Fruit fly (Drosophila melanogaster) whole organism, embryonic: Measurements from ENCODE around the gene CG31777.

Experiments
- Aef1 ChIP-seq: fragments of 200-800 bp; sonication (Bioruptor generic); IDR thresholded peaks from 3 replicates; pipeline ENCODE4 v1.3.6; 2022; ENCODE audit warnings: missing biosample characterization, missing genetic modification characterization
- BEAF-32 ChIP-seq: fragments of 200-800 bp; sonication (Bioruptor generic); optimal IDR thresholded peaks from 3 replicates; lab custom pipeline; 2017; ENCODE audit warnings: missing biosample characterization, missing genetic modification characterization, mild to moderate bottlenecking, moderate library complexity, missing genetic modification reagents
- CG10366 ChIP-seq: fragments of 200-800 bp; sonication (Bioruptor generic); IDR thresholded peaks from 2 replicates; pipeline ENCODE4 v1.3.6; 2022; ENCODE audit warnings: missing biosample characterization, missing genetic modification characterization
- CG10959 ChIP-seq: fragments of 200-800 bp; sonication (Bioruptor generic); IDR thresholded peaks from 2 replicates; pipeline ENCODE4 v1.3.6; 2022; ENCODE audit warnings: missing biosample characterization, missing genetic modification characterization
- CG10979 ChIP-seq: fragments of 200-800 bp; sonication (Bioruptor generic); optimal IDR thresholded peaks from 2 replicates; lab custom pipeline; 2018; ENCODE audit warnings: missing biosample characterization, mild to moderate bottlenecking, missing genetic modification characterization, moderate library complexity
- CG12659 ChIP-seq: fragments of 200-800 bp; sonication (Bioruptor generic); optimal IDR thresholded peaks from 3 replicates; lab custom pipeline; 2017; ENCODE audit warnings: mild to moderate bottlenecking, missing biosample characterization, missing genetic modification reagents, missing genetic modification characterization
- CG12942 ChIP-seq: fragments of 200-800 bp; sonication (Bioruptor generic); optimal IDR thresholded peaks from 3 replicates; lab custom pipeline; 2016; ENCODE audit warnings: missing biosample characterization, missing genetic modification characterization
- CG13424 ChIP-seq: fragments of 200-800 bp; sonication (Bioruptor generic); optimal IDR thresholded peaks from 2 replicates; lab custom pipeline; 2019; ENCODE audit warnings: missing biosample characterization, mild to moderate bottlenecking, missing genetic modification characterization, moderate library complexity
- CG14667 ChIP-seq: fragments of 200-800 bp; sonication (Bioruptor generic); IDR thresholded peaks from 2 replicates; pipeline ENCODE4 v1.3.6; 2022; ENCODE audit warnings: missing biosample characterization, missing genetic modification characterization
- CG14965 ChIP-seq: fragments of 200-800 bp; sonication (Bioruptor generic); optimal IDR thresholded peaks from 2 replicates; lab custom pipeline; 2016; ENCODE audit warnings: missing biosample characterization, missing genetic modification characterization, borderline replicate concordance
- CG15011 ChIP-seq: fragments of 200-800 bp; sonication (Bioruptor generic); optimal IDR thresholded peaks from 3 replicates; lab custom pipeline; 2018; ENCODE audit warnings: missing biosample characterization, mild to moderate bottlenecking, missing genetic modification characterization
- CG15269 ChIP-seq: fragments of 200-800 bp; sonication (Bioruptor generic); optimal IDR thresholded peaks from 2 replicates; lab custom pipeline; 2018; ENCODE audit warnings: missing biosample characterization, mild to moderate bottlenecking, missing genetic modification characterization, moderate library complexity
- CG17359 ChIP-seq: fragments of 200-800 bp; sonication (Bioruptor generic); optimal IDR thresholded peaks from 3 replicates; lab custom pipeline; 2018; ENCODE audit warnings: missing biosample characterization, mild to moderate bottlenecking, missing genetic modification characterization, moderate library complexity
- CG18619 ChIP-seq: fragments of 200-800 bp; sonication (Bioruptor generic); optimal IDR thresholded peaks from 3 replicates; lab custom pipeline; 2017; ENCODE audit warnings: missing biosample characterization, mild to moderate bottlenecking, missing genetic modification characterization
- CG32767 ChIP-seq: fragments of 200-800 bp; sonication (Bioruptor generic); IDR thresholded peaks from 2 replicates; pipeline ENCODE4 v1.3.6; 2022; ENCODE audit warnings: missing biosample characterization, missing genetic modification characterization
- CG42726 ChIP-seq: fragments of 200-800 bp; sonication (Bioruptor generic); IDR thresholded peaks from 2 replicates; pipeline ENCODE4 v1.3.6; 2022; ENCODE audit warnings: missing biosample characterization, missing genetic modification characterization; ENCODE audit not compliant: partially characterized antibody
- CG5245 ChIP-seq: fragments of 200-800 bp; sonication (Bioruptor generic); optimal IDR thresholded peaks from 3 replicates; lab custom pipeline; 2016; ENCODE audit warnings: missing biosample characterization, missing genetic modification characterization
- CG8478 ChIP-seq: fragments of >200 bp; optimal IDR thresholded peaks from 2 replicates; lab custom pipeline; 2018
- D ChIP-seq, 2 experiments: fragments of 200-800 bp in 1 of 2; fragments of >200 bp in 1 of 2; sonication (Bioruptor generic) in 1 of 2; optimal IDR thresholded peaks; 2 replicates in 1 of 2; 3 replicates in 1 of 2; lab custom pipeline; 2017; ENCODE audit warnings: mild to moderate bottlenecking in 1 of 2, missing biosample characterization in 1 of 2, missing genetic modification characterization in 1 of 2, missing genetic modification reagents in 1 of 2
- D19B ChIP-seq: fragments of 200-800 bp; sonication (Bioruptor generic); optimal IDR thresholded peaks from 2 replicates; lab custom pipeline; 2017; ENCODE audit warnings: missing biosample characterization, mild to moderate bottlenecking, missing genetic modification characterization
- Dbx ChIP-seq: fragments of 200-800 bp; sonication (Bioruptor generic); IDR thresholded peaks from 3 replicates; pipeline ENCODE4 v1.3.6; 2022; ENCODE audit warnings: missing biosample characterization, missing genetic modification characterization
- Dfd ChIP-seq, 2 experiments: fragments of >200 bp; optimal IDR thresholded peaks; 2 replicates each; lab custom pipeline; 2017; ENCODE audit warnings: missing biosample characterization in 2 of 2, missing genetic modification characterization in 2 of 2
- Elba2 ChIP-seq: fragments of 200-800 bp; sonication (Bioruptor generic); optimal IDR thresholded peaks from 3 replicates; lab custom pipeline; 2016; ENCODE audit warnings: missing biosample characterization, missing genetic modification characterization
- Fer2 ChIP-seq: fragments of 200-800 bp; sonication (Bioruptor generic); optimal IDR thresholded peaks from 2 replicates; lab custom pipeline; 2018; ENCODE audit warnings: missing biosample characterization, mild to moderate bottlenecking, missing genetic modification characterization, moderate library complexity
- Fer3 ChIP-seq: fragments of 200-800 bp; sonication (Bioruptor generic); optimal IDR thresholded peaks from 2 replicates; lab custom pipeline; 2018; ENCODE audit warnings: missing biosample characterization, mild to moderate bottlenecking, missing genetic modification characterization, moderate library complexity
- Hey ChIP-seq: fragments of 200-800 bp; sonication (Bioruptor generic); optimal IDR thresholded peaks from 3 replicates; lab custom pipeline; 2018; ENCODE audit warnings: missing biosample characterization, mild to moderate bottlenecking, missing genetic modification characterization
- Kr ChIP-seq: fragments of 200-800 bp; sonication (Bioruptor generic); optimal IDR thresholded peaks from 2 replicates; lab custom pipeline; 2017; ENCODE audit warnings: missing biosample characterization, mild to moderate bottlenecking, missing genetic modification characterization
- Lpt ChIP-seq: fragments of >200 bp; optimal IDR thresholded peaks from 2 replicates; lab custom pipeline; 2018; ENCODE audit warnings: missing biosample characterization, missing genetic modification characterization
- Meics ChIP-seq: fragments of 200-800 bp; sonication (Bioruptor generic); optimal IDR thresholded peaks from 2 replicates; lab custom pipeline; 2017; ENCODE audit warnings: missing biosample characterization, mild to moderate bottlenecking, missing genetic modification characterization
- Oaz ChIP-seq: fragments of 200-800 bp; sonication (Bioruptor generic); IDR thresholded peaks from 2 replicates; pipeline ENCODE4 v1.3.6; 2022; ENCODE audit warnings: missing biosample characterization, missing genetic modification characterization
- Poxn ChIP-seq: fragments of 200-800 bp; sonication (Bioruptor generic); IDR thresholded peaks from 2 replicates; pipeline ENCODE4 v1.3.6; 2022; ENCODE audit warnings: missing biosample characterization, missing genetic modification characterization
- Sry-β ChIP-seq: fragments of 200-800 bp; sonication (Bioruptor generic); optimal IDR thresholded peaks from 2 replicates; lab custom pipeline; 2018; ENCODE audit warnings: missing biosample characterization, mild to moderate bottlenecking, missing genetic modification characterization, moderate library complexity
- Ssrp ChIP-seq: fragments of 200-800 bp; sonication (Bioruptor generic); optimal IDR thresholded peaks from 2 replicates; lab custom pipeline; 2018; ENCODE audit warnings: missing biosample characterization, mild to moderate bottlenecking, missing genetic modification characterization, moderate library complexity
- Tbp ChIP-seq: fragments of >200 bp; optimal IDR thresholded peaks from 2 replicates; lab custom pipeline; 2018; ENCODE audit warnings: missing biosample characterization, missing genetic modification characterization
- YL-1 ChIP-seq: fragments of 200-800 bp; sonication (Bioruptor generic); optimal IDR thresholded peaks from 3 replicates; lab custom pipeline; 2017; ENCODE audit warnings: missing biosample characterization, mild to moderate bottlenecking, missing genetic modification characterization
- aop ChIP-seq: fragments of 200-800 bp; sonication (Bioruptor generic); IDR thresholded peaks from 2 replicates; pipeline ENCODE4 v1.3.6; 2022; ENCODE audit warnings: missing biosample characterization, missing genetic modification characterization
- ase ChIP-seq: fragments of 200-800 bp; sonication (Bioruptor generic); IDR thresholded peaks from 3 replicates; pipeline ENCODE4 v1.3.6; 2022; ENCODE audit warnings: missing biosample characterization, missing genetic modification characterization
- bcd ChIP-seq: fragments of 200-800 bp; sonication (Bioruptor generic); optimal IDR thresholded peaks from 2 replicates; lab custom pipeline; 2017; ENCODE audit warnings: missing biosample characterization, mild to moderate bottlenecking, missing genetic modification characterization
- br ChIP-seq: fragments of >200 bp; optimal IDR thresholded peaks from 2 replicates; lab custom pipeline; 2017
- dati ChIP-seq: fragments of 200-800 bp; sonication (Bioruptor generic); IDR thresholded peaks from 2 replicates; pipeline ENCODE4 v1.3.6; 2022; ENCODE audit warnings: missing biosample characterization, missing genetic modification characterization
- ham ChIP-seq: fragments of 200-800 bp; sonication (Bioruptor generic); IDR thresholded peaks from 2 replicates; pipeline ENCODE4 v1.3.6; 2022; ENCODE audit warnings: missing biosample characterization, missing genetic modification characterization
- her ChIP-seq: fragments of 200-800 bp; sonication (Bioruptor generic); optimal IDR thresholded peaks from 2 replicates; lab custom pipeline; 2016; ENCODE audit warnings: missing biosample characterization, missing genetic modification characterization
- rib ChIP-seq: fragments of 200-800 bp; sonication (Bioruptor generic); IDR thresholded peaks from 2 replicates; pipeline ENCODE4 v1.3.6; 2022; ENCODE audit warnings: missing biosample characterization, missing genetic modification characterization
- sc ChIP-seq, 3 experiments: fragments of >200 bp in 2 of 3; fragments of 200-800 bp in 1 of 3; sonication (Bioruptor generic) in 1 of 3; optimal IDR thresholded peaks; 2 replicates in 2 of 3; 3 replicates in 1 of 3; lab custom pipeline; 2017; ENCODE audit warnings: mild to moderate bottlenecking in 1 of 3, missing biosample characterization in 1 of 3, missing genetic modification characterization in 1 of 3, missing genetic modification reagents in 1 of 3
- slp2 ChIP-seq: fragments of 200-800 bp; sonication (Bioruptor generic); optimal IDR thresholded peaks from 2 replicates; lab custom pipeline; 2016; ENCODE audit warnings: missing biosample characterization, missing genetic modification characterization
- tap ChIP-seq: fragments of 200-800 bp; optimal IDR thresholded peaks from 3 replicates; lab custom pipeline; 2019; ENCODE audit warnings: missing biosample characterization, mild to moderate bottlenecking, missing genetic modification characterization, moderate library complexity
- tin ChIP-seq: fragments of 200-800 bp; sonication (Bioruptor generic); optimal IDR thresholded peaks from 3 replicates; lab custom pipeline; 2016; ENCODE audit warnings: missing biosample characterization, missing genetic modification characterization
- tio ChIP-seq: fragments of 200-800 bp; sonication (Bioruptor generic); optimal IDR thresholded peaks from 2 replicates; lab custom pipeline; 2017; ENCODE audit warnings: missing biosample characterization, missing genetic modification characterization, inconsistent platforms
- tna ChIP-seq: fragments of 200-800 bp; sonication (Bioruptor generic); IDR thresholded peaks from 2 replicates; pipeline ENCODE4 v1.3.6; 2022; ENCODE audit warnings: missing biosample characterization, missing genetic modification characterization; ENCODE audit not compliant: partially characterized antibody
- unc-4 ChIP-seq: fragments of 200-800 bp; sonication (Bioruptor generic); IDR thresholded peaks from 2 replicates; pipeline ENCODE4 v1.3.6; 2022; ENCODE audit warnings: missing biosample characterization, missing genetic modification characterization; ENCODE audit not compliant: partially characterized antibody
- vvl ChIP-seq: fragments of 200-800 bp; sonication (Bioruptor generic); IDR thresholded peaks from 2 replicates; pipeline ENCODE4 v1.3.6; 2022; ENCODE audit warnings: missing biosample characterization, missing genetic modification characterization

The CG31777 gene

DNA sequence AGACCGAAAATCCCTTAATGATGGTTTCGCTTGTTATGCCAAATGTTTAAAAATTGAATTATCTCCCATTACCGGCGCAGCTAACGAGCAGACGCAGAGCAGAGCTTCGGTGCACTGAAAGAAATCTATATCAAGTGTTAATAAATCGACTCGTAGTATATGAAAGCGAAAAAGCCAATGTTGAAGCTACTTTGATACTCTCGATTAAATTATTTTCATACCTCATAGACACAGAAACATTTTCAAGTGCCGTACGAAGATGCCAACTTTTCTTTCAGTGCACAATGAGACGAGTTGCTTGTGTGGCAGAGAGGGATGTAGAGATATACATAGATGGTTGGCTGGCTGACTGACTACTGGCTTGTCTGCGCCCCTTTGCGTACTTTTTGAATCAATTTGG lies 31.1 kb downstream of the CG31777 start (continued):
- no peak for TF ChIP-seq Hey (tag; lab: Kevin White, UChicago)
- TF ChIP-seq Kr (GFP tag; lab: Kevin White, UChicago): no peak
- TF ChIP-seq dati (GFP tag; lab: Robert Waterston, UW): no peak
- TF ChIP-seq Meics (GFP tag; lab: Kevin White, UChicago): no peak
- TF ChIP-seq CG10959: peak; percentile 55
- no peak for TF ChIP-seq CG14965
- no peak for TF ChIP-seq her (GFP tag; lab: Kevin White, UChicago)
- 0 out of 3 replicates have a peak, but pooled peaks have one; percentile 12 for TF ChIP-seq Aef1 (GFP tag; lab: Robert Waterston, UW)
- TF ChIP-seq D (optimal IDR thresholded peaks at IDR 0.05; lab: Kevin White, UChicago): no peak
- peak; percentile 40 for TF ChIP-seq D (GFP tag; optimal IDR thresholded peaks at IDR 0.05; lab: Kevin White, UChicago)
- TF ChIP-seq CG42726: no peak
- no peak for TF ChIP-seq CG8478 (lab: Kevin White, UChicago)
- peak; percentile 31 for TF ChIP-seq tin (GFP tag; lab: Kevin White, UChicago)
- 0 out of 3 replicates have a peak, but pooled peaks have one; percentile 35 for TF ChIP-seq ase (GFP tag; lab: Robert Waterston, UW)
- no peak for TF ChIP-seq CG10366 (GFP tag; lab: Robert Waterston, UW)
- no peak for TF ChIP-seq YL-1 (GFP tag; lab: Kevin White, UChicago)
- TF ChIP-seq CG5245: peak; percentile 30
- TF ChIP-seq Elba2 (GFP tag; lab: Kevin White, UChicago): no peak
- TF ChIP-seq ham (GFP tag; lab: Robert Waterston, UW): no peak
- peak; percentile 10 for TF ChIP-seq bcd
- peak; percentile 21; the same call in 1 of the 2 replicates for TF ChIP-seq CG14667 (GFP tag; lab: Robert Waterston, UW)
- TF ChIP-seq CG17359 (tag; lab: Kevin White, UChicago): no peak
- TF ChIP-seq CG13424: no peak
- no peak for TF ChIP-seq CG18619 (GFP tag; lab: Kevin White, UChicago)
- TF ChIP-seq CG15011 (GFP tag; lab: Kevin White, UChicago): no peak
- no peak for TF ChIP-seq tna (GFP tag; lab: Robert Waterston, UW)
- TF ChIP-seq tio (GFP tag; lab: Kevin White, UChicago): no peak
- no peak for TF ChIP-seq CG12942 (GFP tag; lab: Kevin White, UChicago)
- TF ChIP-seq Fer2 (tag; lab: Kevin White, UChicago): no peak
- no peak for TF ChIP-seq Sry-β (GFP tag; lab: Kevin White, UChicago)
- no peak for TF ChIP-seq slp2
- no peak for TF ChIP-seq Dbx (GFP tag; lab: Robert Waterston, UW)
- TF ChIP-seq unc-4: no peak
- no peak for TF ChIP-seq CG12659 (GFP tag; lab: Kevin White, UChicago)
- TF ChIP-seq sc (optimal IDR thresholded peaks at IDR 0.05; lab: Kevin White, UChicago): no peak
- no peak for TF ChIP-seq sc (GFP tag; optimal IDR thresholded peaks at IDR 0.05; lab: Kevin White, UChicago)
- TF ChIP-seq BEAF-32 (GFP tag; lab: Kevin White, UChicago): no peak
- TF ChIP-seq vvl: 0 out of 2 replicates have a peak, but pooled peaks have one; percentile 19
- TF ChIP-seq Tbp (GFP tag; lab: Kevin White, UChicago): no peak
- no peak for TF ChIP-seq D19B (GFP tag; lab: Kevin White, UChicago)
- TF ChIP-seq Fer3 (tag; lab: Kevin White, UChicago): no peak
- no peak for TF ChIP-seq br (lab: Kevin White, UChicago)
- TF ChIP-seq CG15269: no peak
- no peak for TF ChIP-seq CG32767
- TF ChIP-seq Poxn (GFP tag; lab: Robert Waterston, UW): no peak
- no peak for TF ChIP-seq Dfd (GFP tag; optimal IDR thresholded peaks at IDR 0.05; lab: Kevin White, UChicago)
- TF ChIP-seq aop (GFP tag; lab: Robert Waterston, UW): no peak
- TF ChIP-seq Ssrp (tag; lab: Kevin White, UChicago): no peak
- TF ChIP-seq rib (GFP tag; lab: Robert Waterston, UW): no peak
- peak; percentile 11 for TF ChIP-seq tap
- no peak for TF ChIP-seq Lpt (GFP tag; lab: Kevin White, UChicago)
- peak; percentile 61 for TF ChIP-seq CG10979
- no peak for TF ChIP-seq Oaz
